Fruit fly (Drosophila melanogaster) whole organism, embryonic: ENCODE measurements around the gene CG43116.

Source experiments
- Abd-B ChIP-seq: fragments of 200-800 bp; sonication (Bioruptor generic); optimal IDR thresholded peaks from 2 replicates; lab custom pipeline; 2018; ENCODE audit warnings: missing biosample characterization, mild to moderate bottlenecking, missing genetic modification characterization, moderate library complexity
- Bteb2 ChIP-seq: fragments of 200-800 bp; sonication (Bioruptor generic); optimal IDR thresholded peaks from 2 replicates; lab custom pipeline; 2016; ENCODE audit warnings: missing biosample characterization, missing genetic modification characterization
- CG11560 ChIP-seq: fragments of 200-800 bp; sonication (Bioruptor generic); IDR thresholded peaks from 3 replicates; pipeline ENCODE4 v1.3.6; 2022; ENCODE audit warnings: missing biosample characterization, missing genetic modification characterization
- CG12769 ChIP-seq: fragments of 200-800 bp; sonication (Bioruptor generic); optimal IDR thresholded peaks from 2 replicates; lab custom pipeline; 2019; ENCODE audit warnings: missing biosample characterization, mild to moderate bottlenecking, missing genetic modification characterization, moderate library complexity
- CG14710 ChIP-seq: fragments of 200-800 bp; sonication (Bioruptor generic); optimal IDR thresholded peaks from 3 replicates; lab custom pipeline; 2019; ENCODE audit warnings: missing biosample characterization, mild to moderate bottlenecking, missing genetic modification characterization, moderate library complexity
- CG15601 ChIP-seq: fragments of 200-800 bp; sonication (Bioruptor generic); optimal IDR thresholded peaks from 3 replicates; lab custom pipeline; 2019; ENCODE audit warnings: missing biosample characterization, mild to moderate bottlenecking, missing genetic modification characterization, moderate library complexity
- CG17802 ChIP-seq: fragments of 200-800 bp; sonication (Bioruptor generic); optimal IDR thresholded peaks from 2 replicates; lab custom pipeline; 2018; ENCODE audit warnings: missing biosample characterization, mild to moderate bottlenecking, missing genetic modification characterization, moderate library complexity
- CG4282 ChIP-seq: fragments of 200-800 bp; sonication (Bioruptor generic); optimal IDR thresholded peaks from 2 replicates; lab custom pipeline; 2016; ENCODE audit warnings: missing biosample characterization, missing genetic modification characterization
- CG5180 ChIP-seq: fragments of 200-800 bp; sonication (Bioruptor generic); optimal IDR thresholded peaks from 3 replicates; lab custom pipeline; 2017; ENCODE audit warnings: missing biosample characterization, missing genetic modification characterization, mild to moderate bottlenecking, moderate library complexity, missing genetic modification reagents
- CG6813 ChIP-seq: fragments of 200-800 bp; sonication (Bioruptor generic); optimal IDR thresholded peaks from 2 replicates; lab custom pipeline; 2017; ENCODE audit warnings: missing biosample characterization, missing genetic modification characterization, mild to moderate bottlenecking, moderate library complexity, missing genetic modification reagents
- CG7556 ChIP-seq: fragments of 200-800 bp; sonication (Bioruptor generic); optimal IDR thresholded peaks from 2 replicates; lab custom pipeline; 2017; ENCODE audit warnings: missing biosample characterization, mild to moderate bottlenecking, missing genetic modification characterization
- CG7786 ChIP-seq: fragments of 200-800 bp; sonication (Bioruptor generic); optimal IDR thresholded peaks from 2 replicates; lab custom pipeline; 2016; ENCODE audit warnings: missing biosample characterization, missing genetic modification characterization
- CG8089 ChIP-seq: fragments of 200-800 bp; sonication (Bioruptor generic); optimal IDR thresholded peaks from 3 replicates; lab custom pipeline; 2016; ENCODE audit warnings: missing biosample characterization, missing genetic modification characterization
- CG9876 ChIP-seq: fragments of 200-800 bp; sonication (Bioruptor generic); optimal IDR thresholded peaks from 2 replicates; lab custom pipeline; 2016; ENCODE audit warnings: missing biosample characterization, missing genetic modification characterization
- D ChIP-seq, 2 experiments: fragments of 200-800 bp in 1 of 2; fragments of >200 bp in 1 of 2; sonication (Bioruptor generic) in 1 of 2; optimal IDR thresholded peaks; 2 replicates in 1 of 2; 3 replicates in 1 of 2; lab custom pipeline; 2017; ENCODE audit warnings: mild to moderate bottlenecking in 1 of 2, missing biosample characterization in 1 of 2, missing genetic modification characterization in 1 of 2, missing genetic modification reagents in 1 of 2
- Dip2 ChIP-seq: fragments of 200-800 bp; sonication (Bioruptor generic); IDR thresholded peaks from 2 replicates; pipeline ENCODE4 v1.3.6; 2022; ENCODE audit warnings: missing biosample characterization, missing genetic modification characterization
- Dll ChIP-seq: fragments of 200-800 bp; sonication (Bioruptor generic); IDR thresholded peaks from 4 replicates; pipeline ENCODE4 v1.3.6; 2022; ENCODE audit warnings: missing biosample characterization, missing genetic modification characterization; ENCODE audit not compliant: partially characterized antibody
- Dp ChIP-seq: fragments of 200-800 bp; sonication (Bioruptor generic); optimal IDR thresholded peaks from 2 replicates; lab custom pipeline; 2018; ENCODE audit warnings: missing biosample characterization, mild to moderate bottlenecking, missing genetic modification characterization, moderate library complexity
- H15 ChIP-seq: fragments of 200-800 bp; sonication (Bioruptor generic); IDR thresholded peaks from 3 replicates; pipeline ENCODE4 v1.3.6; 2022; ENCODE audit warnings: missing biosample characterization, missing genetic modification characterization
- HLH54F ChIP-seq: fragments of 200-800 bp; sonication (Bioruptor generic); optimal IDR thresholded peaks from 3 replicates; lab custom pipeline; 2016; ENCODE audit warnings: missing biosample characterization, missing genetic modification characterization
- HLHmδ ChIP-seq: fragments of 200-800 bp; sonication (Bioruptor generic); optimal IDR thresholded peaks from 2 replicates; lab custom pipeline; 2018; ENCODE audit warnings: missing biosample characterization, mild to moderate bottlenecking, missing genetic modification characterization, moderate library complexity
- Hmr ChIP-seq: fragments of 200-800 bp; sonication (Bioruptor generic); optimal IDR thresholded peaks from 3 replicates; lab custom pipeline; 2017; ENCODE audit warnings: mild to moderate bottlenecking, missing biosample characterization, missing genetic modification reagents, missing genetic modification characterization
- Lim3 ChIP-seq: fragments of 200-800 bp; sonication (Bioruptor generic); IDR thresholded peaks from 2 replicates; pipeline ENCODE4 v1.3.6; 2022; ENCODE audit warnings: missing biosample characterization, missing genetic modification characterization
- Lpt ChIP-seq: fragments of >200 bp; optimal IDR thresholded peaks from 2 replicates; lab custom pipeline; 2018; ENCODE audit warnings: missing biosample characterization, missing genetic modification characterization
- TFAM ChIP-seq: fragments of 200-800 bp; sonication (Bioruptor generic); optimal IDR thresholded peaks from 2 replicates; lab custom pipeline; 2017; ENCODE audit warnings: missing biosample characterization, missing genetic modification characterization, inconsistent platforms
- Vsx1 ChIP-seq: fragments of 200-800 bp; sonication (Bioruptor generic); optimal IDR thresholded peaks from 2 replicates; lab custom pipeline; 2017; ENCODE audit warnings: missing biosample characterization, mild to moderate bottlenecking, missing genetic modification characterization, missing genetic modification reagents
- ash1 ChIP-seq: fragments of 200-800 bp; sonication (Bioruptor generic); optimal IDR thresholded peaks from 2 replicates; lab custom pipeline; 2018; ENCODE audit warnings: missing biosample characterization, mild to moderate bottlenecking, missing genetic modification characterization
- br ChIP-seq: fragments of >200 bp; optimal IDR thresholded peaks from 2 replicates; lab custom pipeline; 2017
- disco-r ChIP-seq: fragments of 200-800 bp; sonication (Bioruptor generic); optimal IDR thresholded peaks from 2 replicates; lab custom pipeline; 2016; ENCODE audit warnings: missing biosample characterization, missing genetic modification characterization
- exex ChIP-seq: fragments of 200-800 bp; sonication (Bioruptor generic); optimal IDR thresholded peaks from 4 replicates; lab custom pipeline; 2018; ENCODE audit warnings: missing biosample characterization, mild to moderate bottlenecking, missing genetic modification characterization, moderate library complexity
- ftz-f1 ChIP-seq: fragments of 200-800 bp; sonication (Bioruptor generic); optimal IDR thresholded peaks from 2 replicates; lab custom pipeline; 2016; ENCODE audit warnings: missing biosample characterization, missing genetic modification characterization
- jing ChIP-seq: fragments of 200-800 bp; sonication (Bioruptor generic); optimal IDR thresholded peaks from 2 replicates; lab custom pipeline; 2018; ENCODE audit warnings: missing biosample characterization, mild to moderate bottlenecking, missing genetic modification characterization
- kni ChIP-seq: fragments of 200-800 bp; sonication (Bioruptor generic); optimal IDR thresholded peaks from 3 replicates; lab custom pipeline; 2017; ENCODE audit warnings: mild to moderate bottlenecking, missing biosample characterization, missing genetic modification reagents, missing genetic modification characterization
- lbe ChIP-seq: fragments of 200-800 bp; sonication (Bioruptor generic); optimal IDR thresholded peaks from 2 replicates; lab custom pipeline; 2016; ENCODE audit warnings: missing biosample characterization, mild to moderate bottlenecking, missing genetic modification characterization
- lov ChIP-seq, 2 experiments: fragments of 200-800 bp in 1 of 2; fragments of >200 bp in 1 of 2; sonication (Bioruptor generic) in 1 of 2; IDR thresholded peaks in 1 of 2; optimal IDR thresholded peaks in 1 of 2; 2 replicates in 1 of 2; 3 replicates in 1 of 2; pipeline versions ENCODE4 v1.3.6 to Lab custom; 2017 to 2022; ENCODE audit warnings: missing biosample characterization in 1 of 2, missing genetic modification characterization in 1 of 2
- nerfin-1 ChIP-seq: fragments of 200-800 bp; sonication (Bioruptor generic); optimal IDR thresholded peaks from 3 replicates; lab custom pipeline; 2019; ENCODE audit warnings: missing biosample characterization, mild to moderate bottlenecking, missing genetic modification characterization, moderate library complexity
- nom ChIP-seq: fragments of 200-800 bp; sonication (Bioruptor generic); optimal IDR thresholded peaks from 2 replicates; lab custom pipeline; 2017; ENCODE audit warnings: missing biosample characterization, missing genetic modification characterization, mild to moderate bottlenecking, moderate library complexity, missing genetic modification reagents
- oc ChIP-seq: fragments of 200-800 bp; sonication (Bioruptor generic); optimal IDR thresholded peaks from 2 replicates; lab custom pipeline; 2018; ENCODE audit warnings: missing biosample characterization, mild to moderate bottlenecking, missing genetic modification characterization, moderate library complexity
- pho ChIP-seq: fragments of 200-800 bp; sonication (Bioruptor generic); optimal IDR thresholded peaks from 2 replicates; lab custom pipeline; 2016; ENCODE audit warnings: missing biosample characterization, missing genetic modification characterization
- scrt ChIP-seq: fragments of 200-800 bp; sonication (Bioruptor generic); optimal IDR thresholded peaks from 2 replicates; lab custom pipeline; 2018; ENCODE audit warnings: missing biosample characterization, mild to moderate bottlenecking, missing genetic modification characterization, moderate library complexity
- sisA ChIP-seq: fragments of 200-800 bp; sonication (Bioruptor generic); IDR thresholded peaks from 2 replicates; pipeline ENCODE4 v1.3.6; 2022; ENCODE audit warnings: missing biosample characterization, missing genetic modification characterization
- so ChIP-seq: fragments of 200-800 bp; sonication (Bioruptor generic); IDR thresholded peaks from 3 replicates; pipeline ENCODE4 v1.3.6; 2022; ENCODE audit warnings: missing biosample characterization, missing genetic modification characterization
- tx ChIP-seq: fragments of 200-800 bp; sonication (Bioruptor generic); optimal IDR thresholded peaks from 2 replicates; lab custom pipeline; 2016; ENCODE audit warnings: missing biosample characterization, missing genetic modification characterization
- usp ChIP-seq: fragments of >200 bp; optimal IDR thresholded peaks from 2 replicates; lab custom pipeline; 2017; ENCODE audit warnings: missing biosample characterization, missing genetic modification characterization
- z ChIP-seq: fragments of 200-800 bp; sonication (Bioruptor generic); IDR thresholded peaks from 3 replicates; pipeline ENCODE4 v1.3.6; 2022; ENCODE audit warnings: missing biosample characterization, missing genetic modification characterization
- zen ChIP-seq: fragments of 200-800 bp; sonication (Bioruptor generic); optimal IDR thresholded peaks from 3 replicates; lab custom pipeline; 2018; ENCODE audit warnings: missing biosample characterization, mild to moderate bottlenecking, missing genetic modification characterization, moderate library complexity
- zfh2 ChIP-seq: fragments of 200-800 bp; sonication (Bioruptor generic); optimal IDR thresholded peaks from 2 replicates; lab custom pipeline; 2016; ENCODE audit warnings: missing biosample characterization, missing genetic modification characterization

CG43116 gene

dm6 chr3R:26036153-26037144, 39.7 kb upstream of the CG43116 start (continued):
- TF ChIP-seq HLH54F (GFP tag; lab: Kevin White, UChicago) (peak; percentile 32), CG11560 (tag; lab: Robert Waterston, UW) (no peak), oc (tag; lab: Kevin White, UChicago) (peak; percentile 84), zen (tag; lab: Kevin White, UChicago) (peak; percentile 97), CG7786 (GFP tag; lab: Kevin White, UChicago) (peak; percentile 7), CG9876 (peak; percentile 3), CG12769 (peak; percentile 37), CG4282 (peak; percentile 80), Dp (no peak), Vsx1 (GFP tag; lab: Kevin White, UChicago) (peak; percentile 70), z (peak; percentile 35; the same call in 1 of the 3 replicates), Lim3 (GFP tag; lab: Robert Waterston, UW) (no peak), D (optimal IDR thresholded peaks at IDR 0.05; lab: Kevin White, UChicago) (peak; percentile 73), D (GFP tag; optimal IDR thresholded peaks at IDR 0.05; lab: Kevin White, UChicago) (peak; percentile 98), lbe (GFP tag; lab: Kevin White, UChicago) (peak; percentile 71), Dll (GFP tag; lab: Robert Waterston, UW) (no peak), disco-r (peak; percentile 50), lov (optimal IDR thresholded peaks at IDR 0.05; lab: Kevin White, UChicago) (no peak), lov (GFP tag; IDR thresholded peaks at IDR 0.05; lab: Robert Waterston, UW) (peak; percentile 36; the same call in 2 of the 3 replicates), exex (peak; percentile 23), TFAM (GFP tag; lab: Kevin White, UChicago) (peak; percentile 75), ash1 (no peak), nerfin-1 (tag; lab: Kevin White, UChicago) (peak; percentile 94), scrt (peak; percentile 36), CG14710 (tag; lab: Kevin White, UChicago) (peak; percentile 98), usp (GFP tag; lab: Kevin White, UChicago) (no peak), Dip2 (GFP tag; lab: Robert Waterston, UW) (no peak), zfh2 (GFP tag; lab: Kevin White, UChicago) (no peak), H15 (GFP tag; lab: Robert Waterston, UW) (no peak), Bteb2 (GFP tag; lab: Kevin White, UChicago) (no peak), Hmr (GFP tag; lab: Kevin White, UChicago) (peak; percentile 32), CG5180 (GFP tag; lab: Kevin White, UChicago) (peak; percentile 82), pho (peak; percentile 19), ftz-f1 (GFP tag; lab: Kevin White, UChicago) (no peak), HLHmδ (peak; percentile 99), sisA (peak; percentile 53; the same call in 1 of the 2 replicates), nom (GFP tag; lab: Kevin White, UChicago) (peak; percentile 90), jing (GFP tag; lab: Kevin White, UChicago) (peak; percentile 55), so (GFP tag; lab: Robert Waterston, UW) (peak; percentile 45; the same call in 1 of the 3 replicates), kni (peak; percentile 97), br (no peak), Lpt (GFP tag; lab: Kevin White, UChicago) (no peak), CG8089 (GFP tag; lab: Kevin White, UChicago) (peak; percentile 73), tx (GFP tag; lab: Kevin White, UChicago) (peak; percentile 69), CG6813 (GFP tag; lab: Kevin White, UChicago) (peak; percentile 84), CG7556 (peak; percentile 97), CG17802 (peak; percentile 64), Abd-B (GFP tag; lab: Kevin White, UChicago) (peak; percentile 69), CG15601 (tag; lab: Kevin White, UChicago) (peak; percentile 97)
